Worm (Caenorhabditis elegans) whole organism, L4 larva: ENCODE measurements around the gene F08G2.4.

Experiments
- F26F4.8 ChIP-seq: fragments of 200-800 bp; sonication (Bioruptor generic); conservative IDR thresholded peaks from 2 replicates; pipeline ENCODE4 v1.3.6; 2022; ENCODE audit warnings: missing genetic modification characterization, missing compliant biosample characterization
- F44E2.7 ChIP-seq: fragments of 200-800 bp; sonication (Bioruptor generic); IDR thresholded peaks from 2 replicates; pipeline ENCODE4 v2.1.2; 2022; ENCODE audit warnings: missing genetic modification characterization, missing compliant biosample characterization
- F49E8.2 ChIP-seq: sonication (generic microtip); optimal IDR thresholded peaks from 2 replicates; lab custom pipeline; 2016; ENCODE audit warnings: missing compliant biosample characterization, mild to moderate bottlenecking, missing genetic modification characterization, borderline replicate concordance
- R02D3.7 ChIP-seq: fragments of 150-350 bp; sonication (generic microtip); optimal IDR thresholded peaks from 3 replicates; lab custom pipeline; 2014; ENCODE audit warnings: missing biosample characterization, missing genetic modification characterization
- Y105C5A.15 ChIP-seq: fragments of 200-800 bp; sonication (Bioruptor generic); IDR thresholded peaks from 2 replicates; pipeline ENCODE4 v1.3.6; 2022; ENCODE audit warnings: missing genetic modification characterization, missing compliant biosample characterization
- Y48G9A.11 ChIP-seq: fragments of 200-800 bp; sonication (Bioruptor generic); IDR thresholded peaks from 2 replicates; pipeline ENCODE4 v1.3.6; 2022; ENCODE audit warnings: missing genetic modification reagents, missing genetic modification characterization, missing compliant biosample characterization
- Y5F2A.4 ChIP-seq: fragments of 200-800 bp; sonication (Bioruptor generic); optimal IDR thresholded peaks from 2 replicates; lab custom pipeline; 2018; ENCODE audit warnings: mild to moderate bottlenecking, missing genetic modification characterization, missing compliant biosample characterization
- aha-1 ChIP-seq: fragments of 150-350 bp; peaks from one replicate; lab custom pipeline; 2014; ENCODE audit warnings: missing biosample characterization, missing genetic modification characterization
- ceh-28 ChIP-seq: fragments of 150-350 bp; optimal IDR thresholded peaks from 2 replicates; lab custom pipeline; 2014; ENCODE audit warnings: missing biosample characterization, missing genetic modification reagents, missing genetic modification characterization
- ceh-32 ChIP-seq: sonication (generic microtip); optimal IDR thresholded peaks from 2 replicates; lab custom pipeline; 2016; ENCODE audit warnings: mild to moderate bottlenecking, missing genetic modification characterization, missing compliant biosample characterization; ENCODE audit not compliant: poor library complexity
- dpl-1 ChIP-seq: fragments of 150-350 bp; optimal IDR thresholded peaks from 2 replicates; lab custom pipeline; 2014; ENCODE audit warnings: missing biosample characterization, missing genetic modification reagents, missing genetic modification characterization
- dve-1 ChIP-seq: sonication (generic microtip); optimal IDR thresholded peaks from 2 replicates; lab custom pipeline; 2017; ENCODE audit warnings: antibody characterized with exemption, mild to moderate bottlenecking, missing genetic modification characterization, missing compliant biosample characterization; ENCODE audit not compliant: insufficient read depth
- egl-27 ChIP-seq: sonication (generic microtip); optimal IDR thresholded peaks from 3 replicates; lab custom pipeline; 2017; ENCODE audit warnings: missing biosample characterization, missing genetic modification reagents, missing genetic modification characterization
- fos-1 ChIP-seq: fragments of 150-350 bp; optimal IDR thresholded peaks from 2 replicates; lab custom pipeline; 2014; ENCODE audit warnings: missing biosample characterization, missing genetic modification characterization
- hlh-11 ChIP-seq: fragments of 200-800 bp; sonication (Bioruptor generic); optimal IDR thresholded peaks from 2 replicates; lab custom pipeline; 2018; ENCODE audit warnings: mild to moderate bottlenecking, missing genetic modification characterization, missing compliant biosample characterization
- hmg-1.1 ChIP-seq: fragments of 200-800 bp; sonication (Bioruptor generic); IDR thresholded peaks from 2 replicates; pipeline ENCODE4 v1.3.6; 2022; ENCODE audit warnings: missing genetic modification reagents, missing genetic modification characterization, missing compliant biosample characterization
- lin-29 ChIP-seq: fragments of 200-800 bp; sonication (Bioruptor generic); IDR thresholded peaks from 2 replicates; pipeline ENCODE4 v1.3.6; 2022; ENCODE audit warnings: missing genetic modification reagents, missing genetic modification characterization, missing compliant biosample characterization
- lir-3 ChIP-seq: sonication (generic microtip); optimal IDR thresholded peaks from 2 replicates; lab custom pipeline; 2016; ENCODE audit warnings: mild to moderate bottlenecking, missing genetic modification characterization, missing compliant biosample characterization
- lsy-2 ChIP-seq, 2 experiments: fragments of 150-350 bp in 1 of 2; sonication (generic microtip) in 1 of 2; optimal IDR thresholded peaks; 2 replicates each; lab custom pipeline; 2014 to 2017; ENCODE audit warnings: missing biosample characterization in 2 of 2, missing genetic modification characterization in 2 of 2
- mep-1 ChIP-seq: fragments of 150-350 bp; sonication (generic microtip); optimal IDR thresholded peaks from 3 replicates; lab custom pipeline; 2014; ENCODE audit warnings: missing biosample characterization, missing genetic modification characterization
- nhr-11 ChIP-seq: fragments of 150-350 bp; optimal IDR thresholded peaks from 2 replicates; lab custom pipeline; 2014; ENCODE audit warnings: missing biosample characterization, missing genetic modification characterization
- nhr-25 ChIP-seq: sonication (generic microtip); optimal IDR thresholded peaks from 2 replicates; lab custom pipeline; 2017; ENCODE audit warnings: missing genetic modification characterization, mild to moderate bottlenecking, missing compliant biosample characterization, antibody characterized with exemption, moderate library complexity, borderline replicate concordance; ENCODE audit not compliant: insufficient read depth
- nhr-28 ChIP-seq: fragments of 150-350 bp; optimal IDR thresholded peaks from 2 replicates; lab custom pipeline; 2014; ENCODE audit warnings: missing biosample characterization, missing genetic modification characterization
- nhr-42 ChIP-seq: fragments of 200-800 bp; sonication (Bioruptor generic); IDR thresholded peaks from 2 replicates; pipeline ENCODE4 v1.3.6; 2022; ENCODE audit warnings: missing genetic modification characterization, missing compliant biosample characterization
- nhr-6 ChIP-seq: fragments of 150-350 bp; optimal IDR thresholded peaks from 2 replicates; lab custom pipeline; 2014; ENCODE audit warnings: missing biosample characterization, missing genetic modification characterization
- nhr-76 ChIP-seq: fragments of 150-350 bp; optimal IDR thresholded peaks from 2 replicates; lab custom pipeline; 2014; ENCODE audit warnings: missing biosample characterization, missing genetic modification characterization
- nhr-77 ChIP-seq: fragments of 150-350 bp; optimal IDR thresholded peaks from 2 replicates; lab custom pipeline; 2014; ENCODE audit warnings: missing biosample characterization, missing genetic modification characterization
- rbr-2 ChIP-seq: sonication (generic microtip); optimal IDR thresholded peaks from 2 replicates; lab custom pipeline; 2016; ENCODE audit warnings: missing genotype, missing genetic modification characterization, missing compliant biosample characterization
- set-16 ChIP-seq: fragments of 200-800 bp; sonication (Bioruptor generic); IDR thresholded peaks from 2 replicates; pipeline ENCODE4 v1.3.6; 2022; ENCODE audit warnings: missing genetic modification reagents, missing genetic modification characterization, missing compliant biosample characterization
- snpc-1.2 ChIP-seq: fragments of 200-800 bp; sonication (Bioruptor generic); IDR thresholded peaks from 2 replicates; pipeline ENCODE4 v1.3.6; 2022; ENCODE audit warnings: missing genetic modification reagents, missing genetic modification characterization, missing compliant biosample characterization
- spr-1 ChIP-seq: sonication (generic microtip); optimal IDR thresholded peaks from 2 replicates; lab custom pipeline; 2016; ENCODE audit warnings: mild to moderate bottlenecking, missing genetic modification characterization, missing compliant biosample characterization
- spr-3 ChIP-seq: fragments of 200-800 bp; sonication (Bioruptor generic); optimal IDR thresholded peaks from 2 replicates; lab custom pipeline; 2018; ENCODE audit warnings: mild to moderate bottlenecking, missing genetic modification characterization, missing compliant biosample characterization
- tag-97 ChIP-seq: fragments of 200-800 bp; sonication (Bioruptor generic); IDR thresholded peaks from 2 replicates; pipeline ENCODE4 v1.3.6; 2022; ENCODE audit warnings: missing genetic modification characterization, missing compliant biosample characterization
- unc-62 ChIP-seq, 3 experiments: fragments of 150-350 bp in 1 of 3; sonication (generic microtip); optimal IDR thresholded peaks in 2 of 3; peaks in 1 of 3; 1 replicate in 1 of 3; 2 replicates in 2 of 3; lab custom pipeline; 2014 to 2017; ENCODE audit warnings: missing biosample characterization in 3 of 3, missing genetic modification characterization in 3 of 3, missing genetic modification reagents in 3 of 3, missing genotype in 1 of 3
- zfp-2 ChIP-seq: sonication (generic microtip); optimal IDR thresholded peaks from 2 replicates; lab custom pipeline; 2016; ENCODE audit warnings: mild to moderate bottlenecking, missing genetic modification characterization, missing compliant biosample characterization

F08G2.4 gene

DNA sequence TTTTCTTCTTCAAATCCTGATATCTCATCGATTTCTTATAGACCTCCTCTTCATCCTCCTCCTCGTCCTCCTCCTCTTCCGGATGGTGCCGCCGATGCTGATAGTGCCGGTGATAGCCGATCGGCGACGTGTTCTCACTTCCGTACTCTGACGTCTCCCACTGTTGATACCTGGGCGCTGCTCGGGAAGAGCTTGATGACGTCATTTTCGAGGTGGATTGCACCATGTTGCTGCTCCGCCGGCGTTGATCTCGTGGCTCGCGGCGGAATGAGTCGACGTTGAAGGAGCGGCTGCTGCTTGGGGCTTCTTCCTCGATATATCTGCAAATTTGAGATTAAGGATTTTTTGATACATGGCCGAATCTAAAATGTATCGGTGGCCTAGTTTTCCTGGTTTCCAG lies 8.0 kb downstream of the F08G2.4 start:
- TF ChIP-seq nhr-6 (tag; lab: Kevin White, UChicago) (no peak), ceh-32 (tag; lab: Kevin White, UChicago) (no peak), aha-1 (tag; lab: Kevin White, UChicago) (no peak), egl-27 (tag; lab: Kevin White, UChicago) (no peak), lin-29 (GFP tag; lab: Robert Waterston, UW) (no peak), hmg-1.1 (GFP tag; lab: Robert Waterston, UW) (no peak), snpc-1.2 (GFP tag; lab: Robert Waterston, UW) (no peak), dpl-1 (GFP tag; lab: Kevin White, UChicago) (no peak), spr-3 (GFP tag; lab: Kevin White, UChicago) (no peak), nhr-25 (no peak), R02D3.7 (tag; lab: Kevin White, UChicago) (no peak), lir-3 (tag; lab: Kevin White, UChicago) (no peak), F44E2.7 (GFP tag; lab: Robert Waterston, UW) (peak; percentile 47; the same call in 1 of the 2 replicates), set-16 (GFP tag; lab: Robert Waterston, UW) (peak; percentile 79), rbr-2 (tag; lab: Kevin White, UChicago) (no peak), tag-97 (GFP tag; lab: Robert Waterston, UW) (no peak), mep-1 (tag; lab: Kevin White, UChicago) (no peak), unc-62 (GFP tag; optimal IDR thresholded peaks at IDR 0.05 in 1 of 2; lab: Kevin White, UChicago) (no peak), unc-62 (tag; optimal IDR thresholded peaks at IDR 0.05; lab: Kevin White, UChicago) (no peak), zfp-2 (tag; lab: Kevin White, UChicago) (no peak), dve-1 (tag; lab: Kevin White, UChicago) (no peak), Y48G9A.11 (no peak), nhr-42 (0 out of 2 replicates have a peak, but pooled peaks have one; percentile 28), nhr-77 (tag; lab: Kevin White, UChicago) (no peak), F26F4.8 (no peak)

DNA sequence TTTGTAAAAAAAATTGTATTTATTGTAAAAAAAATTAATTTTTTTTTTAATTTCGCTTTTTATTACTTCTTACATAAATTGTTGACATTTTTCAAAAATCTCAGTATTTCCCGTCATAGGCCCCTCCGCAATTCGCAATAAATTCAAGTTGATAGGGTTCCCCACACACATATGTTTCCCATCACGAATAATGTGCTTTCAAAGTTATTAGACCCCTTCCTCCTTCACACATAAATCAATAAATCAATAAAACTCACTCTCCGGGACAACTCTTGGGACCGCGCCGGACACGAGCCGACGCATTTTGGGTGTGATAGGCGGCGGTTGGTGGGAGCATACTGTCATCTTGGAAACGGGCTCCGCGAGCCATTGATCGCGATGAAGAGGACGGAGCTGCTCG lies 9.1 kb downstream of the F08G2.4 start:
- no peak for TF ChIP-seq R02D3.7 (tag; lab: Kevin White, UChicago)
- TF ChIP-seq ceh-28 (tag; lab: Kevin White, UChicago), result peak; percentile 50
- no peak for TF ChIP-seq F26F4.8
- TF ChIP-seq F49E8.2 (tag; lab: Kevin White, UChicago), result no peak
- no peak for TF ChIP-seq spr-1 (tag; lab: Kevin White, UChicago)
- TF ChIP-seq lsy-2 (tag; optimal IDR thresholded peaks at IDR 0.05; lab: Kevin White, UChicago), result no peak
- no peak for TF ChIP-seq hlh-11 (tag; lab: Kevin White, UChicago)
- no peak for TF ChIP-seq fos-1 (tag; lab: Kevin White, UChicago)
- TF ChIP-seq set-16 (GFP tag; lab: Robert Waterston, UW), result peak; percentile 59; the same call in 1 of the 2 replicates
- TF ChIP-seq Y5F2A.4 (GFP tag; lab: Kevin White, UChicago), result no peak

DNA sequence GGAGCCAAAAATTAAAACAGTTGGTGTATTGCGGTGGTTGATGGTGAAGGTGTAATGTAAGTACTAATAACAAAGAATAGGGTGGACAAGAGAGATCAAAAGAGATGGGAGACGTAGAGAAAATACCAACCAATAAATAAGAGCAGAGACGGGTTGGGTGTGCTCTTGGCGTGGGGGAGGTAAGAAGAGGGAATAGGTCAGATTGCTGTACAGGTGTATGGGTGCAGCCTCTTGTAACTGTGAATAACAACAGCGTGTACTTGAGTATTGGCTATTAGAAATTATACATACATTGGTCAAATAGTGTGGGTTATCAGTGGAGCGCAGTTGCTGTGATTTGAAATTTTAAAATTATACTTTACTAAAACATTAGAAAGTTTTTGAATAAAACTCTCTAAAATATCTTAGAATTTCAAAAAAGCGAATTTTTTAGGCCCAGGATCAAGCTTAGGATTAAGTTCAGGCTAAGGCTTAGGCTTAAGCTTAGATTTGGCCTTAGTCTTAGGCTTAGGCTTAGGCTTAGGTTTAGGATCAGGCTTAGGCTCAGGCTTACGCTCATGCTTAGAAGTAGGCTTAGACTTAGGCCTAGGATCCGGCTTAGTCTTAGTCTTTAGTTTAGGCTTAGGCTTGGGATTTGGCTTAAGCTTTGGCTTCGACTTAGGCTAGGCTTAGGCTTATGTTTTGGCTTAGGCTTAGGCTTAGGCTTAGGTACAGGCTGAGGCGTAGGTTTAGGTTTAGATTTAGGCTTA lies 10.9 kb downstream of the F08G2.4 start, which contains the start of gene F08G2.7:
TSS of gene F08G2.7 (minus strand) at position 51 of the 749 bp plus-strand sequence.
- TF ChIP-seq nhr-28 (no peak), Y105C5A.15 (GFP tag; lab: Robert Waterston, UW) (no peak), nhr-11 (no peak), dpl-1 (GFP tag; lab: Kevin White, UChicago) (no peak), unc-62 (GFP tag; optimal IDR thresholded peaks at IDR 0.05 in 1 of 2; lab: Kevin White, UChicago) (peak in 1 of 2 experiments; percentile 45), unc-62 (tag; optimal IDR thresholded peaks at IDR 0.05; lab: Kevin White, UChicago) (no peak), nhr-76 (tag; lab: Kevin White, UChicago) (no peak)
